Fruit fly (Drosophila melanogaster): ENCODE results near the gene Nepl11.

dm6 chr3R:4292185-4292584 is 2.5 kb downstream of the Nepl11 start:
- TF ChIP-seq psq (optimal IDR thresholded peaks at IDR 0.05) (no peak), CG8478 (optimal IDR thresholded peaks at IDR 0.05) (no peak), usp (GFP tag; optimal IDR thresholded peaks at IDR 0.05) (no peak), EcR (GFP tag; optimal IDR thresholded peaks at IDR 0.05) (no peak), pan (optimal IDR thresholded peaks at IDR 0.05) (no peak)
